Worm (Caenorhabditis elegans): Measurements from ENCODE around the gene kdin-1.

kdin-1 gene

ce11 chrIV:11036222-11036621 lies 2.2 kb upstream of the kdin-1 start, which contains the start of gene fkb-1 (continued):
- TF ChIP-seq nhr-179 (tag; optimal IDR thresholded peaks at IDR 0.05) (no peak), mxl-1 (tag; optimal IDR thresholded peaks at IDR 0.05) (no peak), snpc-4 (GFP tag; optimal IDR thresholded peaks at IDR 0.05) (no peak), snpc-4 (tag; optimal IDR thresholded peaks at IDR 0.05) (peak in 1 of 4 experiments; percentile 2)

ce11 chrIV:11037118-11037719 lies 1.2 kb upstream of the kdin-1 start:
- TF ChIP-seq tbx-9 (tag; optimal IDR thresholded peaks at IDR 0.05; ENCODE audit: borderline replicate concordance) = no peak
- no peak for TF ChIP-seq C06A6.2 (GFP tag; conservative IDR thresholded peaks at IDR 0.05)
- TF ChIP-seq xnd-1 (tag; optimal IDR thresholded peaks at IDR 0.05) = no peak
- TF ChIP-seq snpc-1.3 (tag; optimal IDR thresholded peaks at IDR 0.05; ENCODE audit: insufficient read depth) = no peak
- no peak for TF ChIP-seq dox-1 (GFP tag; IDR thresholded peaks at IDR 0.05)
- peak; percentile 67 for TF ChIP-seq nhr-80 (tag; optimal IDR thresholded peaks at IDR 0.05)
- no peak for TF ChIP-seq cebp-1 (GFP tag; IDR thresholded peaks at IDR 0.05)
- no peak for TF ChIP-seq cebp-1 (tag; optimal IDR thresholded peaks at IDR 0.05)
- peak; percentile 16 for TF ChIP-seq atf-7 (tag; optimal IDR thresholded peaks at IDR 0.05)
- no peak for TF ChIP-seq hrde-1 (tag; optimal IDR thresholded peaks at IDR 0.05; ENCODE audit: borderline replicate concordance)
- TF ChIP-seq athp-1 (tag; optimal IDR thresholded peaks at IDR 0.05) = peak; percentile 16
- TF ChIP-seq him-1 (tag; optimal IDR thresholded peaks at IDR 0.05) = no peak
- TF ChIP-seq aptf-3 (GFP tag; IDR thresholded peaks at IDR 0.05) = no peak
- no peak for TF ChIP-seq ceh-58 (GFP tag; IDR thresholded peaks at IDR 0.05)
- TF ChIP-seq ztf-18 (tag; optimal IDR thresholded peaks at IDR 0.05) = peak; percentile 7
- no peak for TF ChIP-seq sea-2 (GFP tag; IDR thresholded peaks at IDR 0.05)
- no peak for TF ChIP-seq F37B4.10 (GFP tag; IDR thresholded peaks at IDR 0.05)
- no peak for TF ChIP-seq F52B5.7 (tag; optimal IDR thresholded peaks at IDR 0.05)
- TF ChIP-seq ekl-4 (GFP tag; IDR thresholded peaks at IDR 0.05) = 0 out of 2 replicates have a peak, but pooled peaks have one; percentile 16
- no peak for TF ChIP-seq F57C9.4 (tag; optimal IDR thresholded peaks at IDR 0.05)
- peak; percentile 52; the same call in 1 of the 2 replicates for TF ChIP-seq madf-6 (GFP tag; IDR thresholded peaks at IDR 0.05)
- TF ChIP-seq dpff-1 (tag; optimal IDR thresholded peaks at IDR 0.05) = no peak
- TF ChIP-seq attf-6 (GFP tag; IDR thresholded peaks at IDR 0.05) = no peak
- no peak for TF ChIP-seq hlh-26 (GFP tag; conservative IDR thresholded peaks at IDR 0.05)
- peak; percentile 71 for TF ChIP-seq B0336.3 (GFP tag; IDR thresholded peaks at IDR 0.05)
- TF ChIP-seq hsf-1 (GFP tag; IDR thresholded peaks at IDR 0.05) = peak; percentile 35; the same call in 1 of the 2 replicates
- TF ChIP-seq unc-62 (GFP tag; optimal IDR thresholded peaks at IDR 0.05) = no peak
- no peak for TF ChIP-seq F33H1.4 (GFP tag; IDR thresholded peaks at IDR 0.05)
- TF ChIP-seq snpc-3.4 (tag; optimal IDR thresholded peaks at IDR 0.05) = no peak
- TF ChIP-seq Y53G8AR.9 (GFP tag; conservative IDR thresholded peaks at IDR 0.05) = peak; percentile 71
- TF ChIP-seq ceh-91 (GFP tag; IDR thresholded peaks at IDR 0.05) = no peak
- TF ChIP-seq F49E8.2 (tag; optimal IDR thresholded peaks at IDR 0.05; ENCODE audit: insufficient read depth) = peak; percentile 24
- TF ChIP-seq Y95B8A.8 (GFP tag; IDR thresholded peaks at IDR 0.05) = no peak
- TF ChIP-seq ccch-3 (GFP tag; optimal IDR thresholded peaks at IDR 0.05) = no peak
- no peak for TF ChIP-seq ceh-27 (GFP tag; optimal IDR thresholded peaks at IDR 0.05)
- TF ChIP-seq tbp1 (GFP tag; optimal IDR thresholded peaks at IDR 0.05) = peak; percentile 7
